Worm (Caenorhabditis elegans) whole organism, midembryonic: ENCODE results near the gene F02C12.3.

Experiments
- flt-1 ChIP-seq: fragments of 200-800 bp; sonication (Bioruptor generic); IDR thresholded peaks from 2 replicates; pipeline ENCODE4 v1.3.6; 2022; ENCODE audit warnings: missing genetic modification characterization, missing compliant biosample characterization
- ref-1 ChIP-seq: fragments of 200-800 bp; sonication (Bioruptor generic); conservative IDR thresholded peaks from 2 replicates; pipeline ENCODE4 v1.3.6; 2022; ENCODE audit warnings: missing genetic modification reagents, missing genetic modification characterization, missing compliant biosample characterization

DNA sequence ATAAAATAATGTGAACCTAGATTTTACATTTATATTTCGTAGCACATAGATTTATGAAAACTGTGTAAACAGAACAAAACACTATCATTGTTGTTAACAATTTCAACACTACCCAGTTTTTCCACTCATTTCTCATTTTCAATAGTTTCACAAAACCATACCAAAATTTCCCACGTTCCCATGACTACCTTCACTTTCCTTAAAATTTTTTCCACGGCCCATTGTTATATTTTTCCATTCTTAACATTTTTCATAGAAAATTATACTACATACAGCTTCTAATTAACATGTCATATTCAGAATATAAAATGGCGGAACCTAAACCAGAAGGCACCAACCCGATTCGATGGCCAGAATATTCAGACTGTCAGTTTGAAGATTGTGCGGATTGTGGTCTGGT, 5.0 kb downstream of the F02C12.3 start, which contains the start of gene F02C12.1:
- TF ChIP-seq ref-1 (GFP tag; lab: Robert Waterston, UW) = no peak
- no peak for TF ChIP-seq flt-1 (GFP tag; lab: Robert Waterston, UW)
